Worm (Caenorhabditis elegans) whole organism, young adult: ENCODE data around the gene asp-14.

Experiments
- C06A6.2 ChIP-seq: fragments of 200-800 bp; sonication (Bioruptor generic); conservative IDR thresholded peaks from 2 replicates; pipeline ENCODE4 v1.3.6; 2022; ENCODE audit warnings: missing genetic modification characterization, missing compliant biosample characterization
- C17E4.6 ChIP-seq: fragments of 200-800 bp; sonication (Bioruptor generic); IDR thresholded peaks from 2 replicates; pipeline ENCODE4 v1.3.6; 2022; ENCODE audit warnings: missing genetic modification reagents, missing genetic modification characterization, missing compliant biosample characterization
- F22D6.2 ChIP-seq: sonication (generic microtip); optimal IDR thresholded peaks from 2 replicates; lab custom pipeline; 2016; ENCODE audit warnings: mild to moderate bottlenecking, missing genetic modification characterization, missing compliant biosample characterization
- F37B4.10 ChIP-seq: fragments of 200-800 bp; sonication (Bioruptor generic); IDR thresholded peaks from 2 replicates; pipeline ENCODE4 v1.3.6; 2022; ENCODE audit warnings: missing genetic modification characterization, missing compliant biosample characterization
- F39B2.1 ChIP-seq: fragments of 200-800 bp; sonication (Bioruptor generic); IDR thresholded peaks from 2 replicates; pipeline ENCODE4 v1.3.6; 2022; ENCODE audit warnings: missing genetic modification reagents, missing genetic modification characterization, missing compliant biosample characterization
- F49E8.2 ChIP-seq: sonication (generic microtip); optimal IDR thresholded peaks from 3 replicates; lab custom pipeline; 2017; ENCODE audit warnings: missing genetic modification characterization, mild to moderate bottlenecking, missing compliant biosample characterization, antibody characterized with exemption, moderate library complexity; ENCODE audit not compliant: insufficient read depth
- F57A8.1 ChIP-seq: fragments of 200-800 bp; sonication (Bioruptor generic); optimal IDR thresholded peaks from 2 replicates; lab custom pipeline; 2018; ENCODE audit warnings: mild to moderate bottlenecking, missing genetic modification characterization, moderate library complexity, missing compliant biosample characterization
- F57C9.4 ChIP-seq: sonication (generic microtip); optimal IDR thresholded peaks from 2 replicates; lab custom pipeline; 2017; ENCODE audit warnings: mild to moderate bottlenecking, missing genetic modification characterization, missing compliant biosample characterization
- T26A5.8 ChIP-seq: sonication (generic microtip); optimal IDR thresholded peaks from 2 replicates; lab custom pipeline; 2016; ENCODE audit warnings: missing genetic modification characterization, missing compliant biosample characterization
- Y53G8AR.9 ChIP-seq: fragments of 200-800 bp; sonication (Bioruptor generic); conservative IDR thresholded peaks from 2 replicates; pipeline ENCODE4 v1.3.6; 2022; ENCODE audit warnings: missing genetic modification reagents, missing genetic modification characterization, missing compliant biosample characterization
- Y56A3A.18 ChIP-seq: fragments of 200-800 bp; sonication (Bioruptor generic); IDR thresholded peaks from 2 replicates; pipeline ENCODE4 v1.3.6; 2022; ENCODE audit warnings: missing genetic modification reagents, missing genetic modification characterization, missing compliant biosample characterization
- ama-1 ChIP-seq, 3 experiments: fragments of 150-350 bp in 1 of 3; sonication (generic microtip) in 2 of 3; optimal IDR thresholded peaks; 2 replicates each; lab custom pipeline; 2014 to 2018; ENCODE audit warnings: missing biosample characterization in 2 of 3, missing genetic modification characterization in 2 of 3, missing genetic modification reagents in 2 of 3
- aptf-3 ChIP-seq: fragments of 200-800 bp; sonication (Bioruptor generic); IDR thresholded peaks from 2 replicates; pipeline ENCODE4 v1.3.6; 2022; ENCODE audit warnings: missing genetic modification characterization, missing compliant biosample characterization
- atf-7 ChIP-seq: sonication (generic microtip); optimal IDR thresholded peaks from 2 replicates; lab custom pipeline; 2017; ENCODE audit warnings: mild to moderate bottlenecking, missing genetic modification characterization, missing compliant biosample characterization
- athp-1 ChIP-seq: sonication (generic microtip); optimal IDR thresholded peaks from 2 replicates; lab custom pipeline; 2017; ENCODE audit warnings: mild to moderate bottlenecking, missing genetic modification characterization, missing compliant biosample characterization
- attf-3 ChIP-seq: fragments of 200-800 bp; sonication (Bioruptor generic); conservative IDR thresholded peaks from 2 replicates; pipeline ENCODE4 v1.3.6; 2022; ENCODE audit warnings: missing genetic modification reagents, missing genetic modification characterization, missing compliant biosample characterization
- attf-5 ChIP-seq: fragments of 200-800 bp; sonication (Bioruptor generic); optimal IDR thresholded peaks from 2 replicates; lab custom pipeline; 2018; ENCODE audit warnings: mild to moderate bottlenecking, missing genetic modification characterization, missing compliant biosample characterization
- bed-2 ChIP-seq: fragments of 200-800 bp; sonication (Bioruptor generic); IDR thresholded peaks from 2 replicates; pipeline ENCODE4 v1.3.6; 2022; ENCODE audit warnings: missing genetic modification reagents, missing genetic modification characterization, missing compliant biosample characterization
- ceh-27 ChIP-seq: fragments of 200-800 bp; sonication (Bioruptor generic); optimal IDR thresholded peaks from 2 replicates; lab custom pipeline; 2018; ENCODE audit warnings: mild to moderate bottlenecking, missing genetic modification characterization, moderate library complexity, missing compliant biosample characterization
- ceh-58 ChIP-seq: fragments of 200-800 bp; sonication (Bioruptor generic); IDR thresholded peaks from 2 replicates; pipeline ENCODE4 v1.3.6; 2022; ENCODE audit warnings: missing genetic modification characterization, missing compliant biosample characterization
- ceh-91 ChIP-seq: fragments of 200-800 bp; sonication (Bioruptor generic); IDR thresholded peaks from 2 replicates; pipeline ENCODE4 v1.3.6; 2022; ENCODE audit warnings: missing genetic modification reagents, missing genetic modification characterization, missing compliant biosample characterization
- chd-7 ChIP-seq: sonication (generic microtip); optimal IDR thresholded peaks from 2 replicates; lab custom pipeline; 2016; ENCODE audit warnings: mild to moderate bottlenecking, missing genetic modification characterization, moderate library complexity, missing compliant biosample characterization
- die-1 ChIP-seq: sonication (generic microtip); optimal IDR thresholded peaks from 2 replicates; lab custom pipeline; 2016; ENCODE audit warnings: missing genotype, mild to moderate bottlenecking, missing genetic modification characterization, missing compliant biosample characterization
- dox-1 ChIP-seq: fragments of 200-800 bp; sonication (Bioruptor generic); IDR thresholded peaks from 2 replicates; pipeline ENCODE4 v1.3.6; 2022; ENCODE audit warnings: missing genetic modification reagents, missing genetic modification characterization, missing compliant biosample characterization
- dpl-1 ChIP-seq: fragments of 150-350 bp; optimal IDR thresholded peaks from 2 replicates; lab custom pipeline; 2014; ENCODE audit warnings: missing biosample characterization, missing genetic modification reagents, missing genetic modification characterization
- egrh-3 ChIP-seq: fragments of 200-800 bp; sonication (Bioruptor generic); IDR thresholded peaks from 2 replicates; pipeline ENCODE4 v1.3.6; 2022; ENCODE audit warnings: missing genetic modification reagents, missing genetic modification characterization, missing compliant biosample characterization
- ets-4 ChIP-seq: fragments of 200-800 bp; sonication (Bioruptor generic); optimal IDR thresholded peaks from 2 replicates; lab custom pipeline; 2018; ENCODE audit warnings: mild to moderate bottlenecking, missing genetic modification characterization, missing compliant biosample characterization
- fkh-3 ChIP-seq: sonication (generic microtip); optimal IDR thresholded peaks from 2 replicates; lab custom pipeline; 2016; ENCODE audit warnings: mild to moderate bottlenecking, missing genetic modification characterization, missing compliant biosample characterization
- hlh-26 ChIP-seq: fragments of 200-800 bp; sonication (Bioruptor generic); conservative IDR thresholded peaks from 2 replicates; pipeline ENCODE4 v1.3.6; 2022; ENCODE audit warnings: missing genetic modification reagents, missing genetic modification characterization, missing compliant biosample characterization
- hmg-1.2 ChIP-seq: fragments of 200-800 bp; sonication (Bioruptor generic); IDR thresholded peaks from 2 replicates; pipeline ENCODE4 v1.3.6; 2022; ENCODE audit warnings: missing genetic modification reagents, missing genetic modification characterization, missing compliant biosample characterization
- hmg-20 ChIP-seq: fragments of 200-800 bp; sonication (Bioruptor generic); IDR thresholded peaks from 2 replicates; pipeline ENCODE4 v1.3.6; 2022; ENCODE audit warnings: missing genetic modification reagents, missing genetic modification characterization, missing compliant biosample characterization
- let-526 ChIP-seq: fragments of 200-800 bp; sonication (Bioruptor generic); IDR thresholded peaks from 2 replicates; pipeline ENCODE4 v1.3.6; 2022; ENCODE audit warnings: missing genetic modification reagents, missing genetic modification characterization, missing compliant biosample characterization
- lin-54 ChIP-seq: fragments of 200-800 bp; sonication (Bioruptor generic); optimal IDR thresholded peaks from 2 replicates; lab custom pipeline; 2018; ENCODE audit warnings: mild to moderate bottlenecking, missing genetic modification characterization, missing compliant biosample characterization
- lsy-27 ChIP-seq: sonication (generic microtip); optimal IDR thresholded peaks from 2 replicates; lab custom pipeline; 2017; ENCODE audit warnings: missing genetic modification characterization, mild to moderate bottlenecking, missing compliant biosample characterization, antibody characterized with exemption, missing genotype, borderline replicate concordance; ENCODE audit not compliant: insufficient read depth
- madf-8 ChIP-seq: fragments of 200-800 bp; sonication (Bioruptor generic); conservative IDR thresholded peaks from 2 replicates; pipeline ENCODE4 v1.3.6; 2022; ENCODE audit warnings: missing genetic modification reagents, missing genetic modification characterization, missing compliant biosample characterization
- mel-28 ChIP-seq: sonication (generic microtip); optimal IDR thresholded peaks from 2 replicates; lab custom pipeline; 2016; ENCODE audit warnings: borderline replicate concordance, mild to moderate bottlenecking, missing genetic modification characterization, missing compliant biosample characterization
- mes-4 ChIP-seq: sonication (generic microtip); optimal IDR thresholded peaks from 2 replicates; lab custom pipeline; 2016; ENCODE audit warnings: missing genotype, missing genetic modification characterization, missing compliant biosample characterization
- nfya-1 ChIP-seq: sonication (generic microtip); optimal IDR thresholded peaks from 2 replicates; lab custom pipeline; 2017; ENCODE audit warnings: antibody characterized with exemption, missing compliant biosample characterization, missing genetic modification characterization, borderline replicate concordance; ENCODE audit not compliant: insufficient read depth
- nhr-179 ChIP-seq: sonication (generic microtip); optimal IDR thresholded peaks from 2 replicates; lab custom pipeline; 2016; ENCODE audit warnings: mild to moderate bottlenecking, missing genetic modification characterization, missing compliant biosample characterization
- nhr-27 ChIP-seq: fragments of 200-800 bp; sonication (Bioruptor generic); optimal IDR thresholded peaks from 2 replicates; lab custom pipeline; 2018; ENCODE audit warnings: mild to moderate bottlenecking, missing genetic modification characterization, moderate library complexity, missing compliant biosample characterization
- nhr-80 ChIP-seq: sonication (generic microtip); optimal IDR thresholded peaks from 2 replicates; lab custom pipeline; 2016; ENCODE audit warnings: missing genetic modification characterization, missing compliant biosample characterization
- snpc-1.3 ChIP-seq: sonication (generic microtip); optimal IDR thresholded peaks from 2 replicates; lab custom pipeline; 2017; ENCODE audit warnings: missing genetic modification characterization, mild to moderate bottlenecking, missing compliant biosample characterization, antibody characterized with exemption, moderate library complexity, missing genotype, missing genetic modification reagents; ENCODE audit not compliant: insufficient read depth
- sptf-2 ChIP-seq: fragments of 200-800 bp; sonication (Bioruptor generic); optimal IDR thresholded peaks from 2 replicates; lab custom pipeline; 2018; ENCODE audit warnings: mild to moderate bottlenecking, missing genetic modification characterization, missing compliant biosample characterization
- tbp1 ChIP-seq: fragments of 200-800 bp; sonication (Bioruptor generic); optimal IDR thresholded peaks from 2 replicates; lab custom pipeline; 2018; ENCODE audit warnings: mild to moderate bottlenecking, missing genetic modification characterization, missing compliant biosample characterization
- tlf-1 ChIP-seq: fragments of 200-800 bp; sonication (Bioruptor generic); optimal IDR thresholded peaks from 2 replicates; lab custom pipeline; 2018; ENCODE audit warnings: mild to moderate bottlenecking, missing genetic modification characterization, missing compliant biosample characterization
- unc-62 ChIP-seq: fragments of 150-350 bp; optimal IDR thresholded peaks from 2 replicates; lab custom pipeline; 2014; ENCODE audit warnings: missing biosample characterization, missing genetic modification reagents, missing genetic modification characterization
- zim-3 ChIP-seq: sonication (generic microtip); optimal IDR thresholded peaks from 2 replicates; lab custom pipeline; 2017; ENCODE audit warnings: mild to moderate bottlenecking, missing genetic modification characterization, moderate library complexity, missing compliant biosample characterization
- ztf-18 ChIP-seq: sonication (generic microtip); optimal IDR thresholded peaks from 2 replicates; lab custom pipeline; 2016; ENCODE audit warnings: missing genotype, mild to moderate bottlenecking, missing genetic modification characterization, missing compliant biosample characterization
- ztf-22 ChIP-seq: fragments of 200-800 bp; sonication (Bioruptor generic); optimal IDR thresholded peaks from 2 replicates; lab custom pipeline; 2018; ENCODE audit warnings: mild to moderate bottlenecking, missing genetic modification characterization, moderate library complexity, missing compliant biosample characterization

The asp-14 gene

ce11 chrX:6456567-6456966, 10.1 kb upstream of the asp-14 start, which contains the start of gene pept-1:
Gene pept-1 (plus strand): TSS chrX:6456872.
- TF ChIP-seq egrh-3 (GFP tag; lab: Robert Waterston, UW) (no peak), let-526 (GFP tag; lab: Robert Waterston, UW) (no peak), dox-1 (GFP tag; lab: Robert Waterston, UW) (peak; percentile 74), hmg-1.2 (no peak), nhr-27 (tag; lab: Kevin White, UChicago) (no peak), T26A5.8 (no peak), ztf-22 (GFP tag; lab: Kevin White, UChicago) (peak; percentile 60), ets-4 (GFP tag; lab: Kevin White, UChicago) (peak; percentile 87), snpc-1.3 (tag; lab: Kevin White, UChicago) (no peak), dpl-1 (GFP tag; lab: Kevin White, UChicago) (no peak), F39B2.1 (GFP tag; lab: Robert Waterston, UW) (no peak), attf-3 (GFP tag; lab: Robert Waterston, UW) (no peak), mel-28 (tag; lab: Kevin White, UChicago) (no peak), chd-7 (no peak), ztf-18 (tag; lab: Kevin White, UChicago) (no peak), nhr-80 (tag; lab: Kevin White, UChicago) (peak; percentile 99), bed-2 (GFP tag; lab: Robert Waterston, UW) (no peak), hlh-26 (no peak), sptf-2 (GFP tag; lab: Kevin White, UChicago) (no peak), tlf-1 (GFP tag; lab: Kevin White, UChicago) (no peak), nhr-179 (no peak), fkh-3 (tag; lab: Kevin White, UChicago) (no peak), atf-7 (tag; lab: Kevin White, UChicago) (peak; percentile 50), F22D6.2 (no peak), F57A8.1 (GFP tag; lab: Kevin White, UChicago) (no peak), F49E8.2 (tag; lab: Kevin White, UChicago) (no peak), unc-62 (no peak), ceh-58 (no peak), F57C9.4 (no peak), mes-4 (no peak), C17E4.6 (GFP tag; lab: Robert Waterston, UW) (no peak), nfya-1 (tag; lab: Kevin White, UChicago) (no peak), ama-1 (optimal IDR thresholded peaks at IDR 0.05; lab: Kevin White, UChicago) (no peak), ama-1 (GFP tag; optimal IDR thresholded peaks at IDR 0.05; lab: Kevin White, UChicago) (no peak), ceh-91 (no peak), Y53G8AR.9 (GFP tag; lab: Robert Waterston, UW) (no peak), F37B4.10 (no peak), Y56A3A.18 (GFP tag; lab: Robert Waterston, UW) (peak; percentile 70; the same call in 1 of the 2 replicates), ceh-27 (GFP tag; lab: Kevin White, UChicago) (no peak), aptf-3 (GFP tag; lab: Robert Waterston, UW) (no peak), tbp1 (GFP tag; lab: Kevin White, UChicago) (peak; percentile 25), lsy-27 (no peak), die-1 (no peak), lin-54 (no peak), attf-5 (no peak), madf-8 (GFP tag; lab: Robert Waterston, UW) (no peak), hmg-20 (GFP tag; lab: Robert Waterston, UW) (no peak), zim-3 (tag; lab: Kevin White, UChicago) (no peak), C06A6.2 (GFP tag; lab: Robert Waterston, UW) (no peak), athp-1 (tag; lab: Kevin White, UChicago) (no peak)
